Fruit fly (Drosophila melanogaster) whole organism: ENCODE measurements around the gene rod.

Source experiments
- Dll ChIP-seq: fragments of >200 bp; optimal IDR thresholded peaks from 2 replicates; lab custom pipeline; 2017
- pan ChIP-seq: fragments of >200 bp; optimal IDR thresholded peaks from 2 replicates; lab custom pipeline; 2017
- psq ChIP-seq: fragments of >200 bp; optimal IDR thresholded peaks from 2 replicates; lab custom pipeline; 2017

DNA sequence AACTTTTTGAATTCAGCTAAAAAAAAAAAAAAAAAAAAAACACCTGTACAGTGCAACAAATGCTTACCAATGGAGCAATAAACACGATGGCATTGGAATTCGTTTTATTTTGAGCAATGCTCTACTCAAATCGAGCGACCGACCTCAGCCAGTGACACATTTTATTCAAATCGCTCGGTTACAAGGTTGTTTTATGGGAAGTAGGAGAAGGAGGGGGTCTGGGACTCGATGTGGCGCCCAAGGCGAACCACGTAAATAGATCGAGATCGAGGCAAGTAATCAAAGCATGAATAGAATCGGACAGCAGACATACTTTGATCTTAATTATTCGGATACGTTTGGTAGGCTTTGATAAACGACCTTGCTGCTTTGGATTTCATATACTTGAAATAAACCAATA, 22.5 kb downstream of the rod start:
- TF ChIP-seq pan (lab: Kevin White, UChicago) (no peak), psq (lab: Kevin White, UChicago) (no peak), Dll (lab: Kevin White, UChicago) (no peak)
